Fruit fly (Drosophila melanogaster) whole organism, embryonic: Measurements from ENCODE around the gene CG12112.

Experiments used
- ATbp ChIP-seq: fragments of 200-800 bp; sonication (Bioruptor generic); optimal IDR thresholded peaks from 2 replicates; lab custom pipeline; 2017; ENCODE audit warnings: missing biosample characterization, mild to moderate bottlenecking, missing genetic modification characterization, missing genetic modification reagents
- Atf3 ChIP-seq: fragments of 200-800 bp; sonication (Bioruptor generic); optimal IDR thresholded peaks from 3 replicates; lab custom pipeline; 2016; ENCODE audit warnings: missing biosample characterization, missing genetic modification characterization
- BtbVII ChIP-seq: fragments of 200-800 bp; sonication (Bioruptor generic); optimal IDR thresholded peaks from 3 replicates; lab custom pipeline; 2017; ENCODE audit warnings: missing biosample characterization, mild to moderate bottlenecking, missing genetic modification characterization
- CG10209 ChIP-seq: fragments of 200-800 bp; sonication (Bioruptor generic); optimal IDR thresholded peaks from 3 replicates; lab custom pipeline; 2017; ENCODE audit warnings: missing biosample characterization, mild to moderate bottlenecking, missing genetic modification characterization, missing genetic modification reagents
- CG10543 ChIP-seq: fragments of 200-800 bp; sonication (Bioruptor generic); optimal IDR thresholded peaks from 3 replicates; lab custom pipeline; 2017; ENCODE audit warnings: missing biosample characterization, mild to moderate bottlenecking, missing genetic modification characterization, moderate library complexity
- CG11456 ChIP-seq: fragments of 200-800 bp; sonication (Bioruptor generic); IDR thresholded peaks from 3 replicates; pipeline ENCODE4 v1.3.6; 2022; ENCODE audit warnings: missing biosample characterization, missing genetic modification characterization
- CG12219 ChIP-seq: fragments of 200-800 bp; sonication (Bioruptor generic); optimal IDR thresholded peaks from 3 replicates; lab custom pipeline; 2018; ENCODE audit warnings: missing biosample characterization, mild to moderate bottlenecking, missing genetic modification characterization
- CG12299 ChIP-seq: fragments of 200-800 bp; sonication (Bioruptor generic); optimal IDR thresholded peaks from 2 replicates; lab custom pipeline; 2018; ENCODE audit warnings: missing biosample characterization, mild to moderate bottlenecking, missing genetic modification characterization
- CG12659 ChIP-seq: fragments of 200-800 bp; sonication (Bioruptor generic); optimal IDR thresholded peaks from 3 replicates; lab custom pipeline; 2017; ENCODE audit warnings: mild to moderate bottlenecking, missing biosample characterization, missing genetic modification reagents, missing genetic modification characterization
- CG12744 ChIP-seq: fragments of 200-800 bp; sonication (Bioruptor generic); optimal IDR thresholded peaks from 2 replicates; lab custom pipeline; 2016; ENCODE audit warnings: missing biosample characterization, missing genetic modification characterization
- CG13424 ChIP-seq: fragments of 200-800 bp; sonication (Bioruptor generic); optimal IDR thresholded peaks from 2 replicates; lab custom pipeline; 2019; ENCODE audit warnings: missing biosample characterization, mild to moderate bottlenecking, missing genetic modification characterization, moderate library complexity
- CG18599 ChIP-seq: fragments of 200-800 bp; sonication (Bioruptor generic); optimal IDR thresholded peaks from 3 replicates; lab custom pipeline; 2017; ENCODE audit warnings: missing biosample characterization, missing genetic modification characterization, mild to moderate bottlenecking, moderate library complexity, missing genetic modification reagents
- CG2202 ChIP-seq: fragments of 200-800 bp; sonication (Bioruptor generic); optimal IDR thresholded peaks from 2 replicates; lab custom pipeline; 2018; ENCODE audit warnings: missing biosample characterization, mild to moderate bottlenecking, missing genetic modification characterization
- CG31388 ChIP-seq: fragments of 200-800 bp; sonication (Bioruptor generic); optimal IDR thresholded peaks from 2 replicates; lab custom pipeline; 2016; ENCODE audit warnings: missing biosample characterization, missing genetic modification characterization
- CG34422 ChIP-seq: fragments of 200-800 bp; sonication (Bioruptor generic); IDR thresholded peaks from 3 replicates; pipeline ENCODE4 v1.3.6; 2022; ENCODE audit warnings: missing biosample characterization, missing genetic modification characterization
- CG3838 ChIP-seq: fragments of 200-800 bp; sonication (Bioruptor generic); optimal IDR thresholded peaks from 3 replicates; lab custom pipeline; 2016; ENCODE audit warnings: missing biosample characterization, missing genetic modification characterization
- CG5245 ChIP-seq: fragments of 200-800 bp; sonication (Bioruptor generic); optimal IDR thresholded peaks from 3 replicates; lab custom pipeline; 2016; ENCODE audit warnings: missing biosample characterization, missing genetic modification characterization
- CG6765 ChIP-seq: fragments of 200-800 bp; sonication (Bioruptor generic); optimal IDR thresholded peaks from 3 replicates; lab custom pipeline; 2017; ENCODE audit warnings: missing biosample characterization, mild to moderate bottlenecking, missing genetic modification characterization
- CG6791 ChIP-seq: fragments of 200-800 bp; sonication (Bioruptor generic); IDR thresholded peaks from 3 replicates; pipeline ENCODE4 v1.3.6; 2022; ENCODE audit warnings: missing biosample characterization, missing genetic modification characterization; ENCODE audit not compliant: partially characterized antibody
- CG8765 ChIP-seq: fragments of 200-800 bp; sonication (Bioruptor generic); IDR thresholded peaks from 2 replicates; pipeline ENCODE4 v1.3.6; 2022; ENCODE audit warnings: missing biosample characterization, missing genetic modification characterization
- Dfd ChIP-seq, 2 experiments: fragments of >200 bp; optimal IDR thresholded peaks; 2 replicates each; lab custom pipeline; 2017; ENCODE audit warnings: missing biosample characterization in 2 of 2, missing genetic modification characterization in 2 of 2
- Ets97D ChIP-seq: fragments of 200-800 bp; sonication (Bioruptor generic); optimal IDR thresholded peaks from 3 replicates; lab custom pipeline; 2016; ENCODE audit warnings: missing biosample characterization, missing genetic modification characterization
- H15 ChIP-seq: fragments of 200-800 bp; sonication (Bioruptor generic); IDR thresholded peaks from 3 replicates; pipeline ENCODE4 v1.3.6; 2022; ENCODE audit warnings: missing biosample characterization, missing genetic modification characterization
- Mes4 ChIP-seq: fragments of 200-800 bp; sonication (Bioruptor generic); optimal IDR thresholded peaks from 2 replicates; lab custom pipeline; 2016; ENCODE audit warnings: missing biosample characterization, missing genetic modification characterization
- Mrtf ChIP-seq: fragments of 200-800 bp; sonication (Bioruptor generic); IDR thresholded peaks from 3 replicates; pipeline ENCODE4 v1.3.6; 2022; ENCODE audit warnings: missing biosample characterization, missing genetic modification characterization
- NK7.1 ChIP-seq: fragments of 200-800 bp; sonication (Bioruptor generic); optimal IDR thresholded peaks from 3 replicates; lab custom pipeline; 2016; ENCODE audit warnings: missing biosample characterization, missing genetic modification characterization
- Oli ChIP-seq: fragments of 200-800 bp; sonication (Bioruptor generic); optimal IDR thresholded peaks from 2 replicates; lab custom pipeline; 2018; ENCODE audit warnings: missing biosample characterization, mild to moderate bottlenecking, missing genetic modification characterization, moderate library complexity
- Optix ChIP-seq: fragments of 200-800 bp; sonication (Bioruptor generic); IDR thresholded peaks from 3 replicates; pipeline ENCODE4 v1.3.6; 2022; ENCODE audit warnings: missing biosample characterization, missing genetic modification characterization
- PHDP ChIP-seq: fragments of 200-800 bp; sonication (Bioruptor generic); optimal IDR thresholded peaks from 3 replicates; lab custom pipeline; 2018; ENCODE audit warnings: missing biosample characterization, mild to moderate bottlenecking, missing genetic modification characterization, moderate library complexity
- Rx ChIP-seq: fragments of 200-800 bp; sonication (Bioruptor generic); IDR thresholded peaks from 2 replicates; pipeline ENCODE4 v1.3.6; 2022; ENCODE audit warnings: missing biosample characterization, missing genetic modification characterization
- Sry-β ChIP-seq: fragments of 200-800 bp; sonication (Bioruptor generic); optimal IDR thresholded peaks from 2 replicates; lab custom pipeline; 2018; ENCODE audit warnings: missing biosample characterization, mild to moderate bottlenecking, missing genetic modification characterization, moderate library complexity
- Sry-δ ChIP-seq: fragments of 200-800 bp; sonication (Bioruptor generic); optimal IDR thresholded peaks from 2 replicates; lab custom pipeline; 2016; ENCODE audit warnings: missing biosample characterization, missing genetic modification characterization
- bbx ChIP-seq: fragments of 200-800 bp; sonication (Bioruptor generic); IDR thresholded peaks from 2 replicates; pipeline ENCODE4 v1.3.6; 2022; ENCODE audit warnings: missing biosample characterization, missing genetic modification characterization; ENCODE audit not compliant: partially characterized antibody
- dimm ChIP-seq: fragments of 200-800 bp; sonication (Bioruptor generic); IDR thresholded peaks from 2 replicates; pipeline ENCODE4 v1.3.6; 2022; ENCODE audit warnings: missing biosample characterization, missing genetic modification characterization
- dysf ChIP-seq: fragments of 200-800 bp; sonication (Bioruptor generic); IDR thresholded peaks from 3 replicates; pipeline ENCODE4 v1.3.6; 2022; ENCODE audit warnings: missing biosample characterization, missing genetic modification characterization
- gt ChIP-seq: fragments of 200-800 bp; sonication (Bioruptor generic); IDR thresholded peaks from 2 replicates; pipeline ENCODE4 v1.3.6; 2022; ENCODE audit warnings: missing biosample characterization, missing genetic modification characterization
- hkb ChIP-seq, 2 experiments: fragments of 200-800 bp in 1 of 2; fragments of >200 bp in 1 of 2; sonication (Bioruptor generic) in 1 of 2; IDR thresholded peaks in 1 of 2; optimal IDR thresholded peaks in 1 of 2; 2 replicates each; pipeline versions ENCODE4 v1.3.6 to Lab custom; 2017 to 2022; ENCODE audit warnings: missing biosample characterization in 1 of 2, missing genetic modification characterization in 1 of 2
- mirr ChIP-seq: fragments of 200-800 bp; sonication (Bioruptor generic); optimal IDR thresholded peaks from 3 replicates; lab custom pipeline; 2018; ENCODE audit warnings: missing biosample characterization, mild to moderate bottlenecking, missing genetic modification characterization
- odd ChIP-seq: fragments of 200-800 bp; sonication (Bioruptor generic); optimal IDR thresholded peaks from 2 replicates; lab custom pipeline; 2017; ENCODE audit warnings: missing biosample characterization, mild to moderate bottlenecking, missing genetic modification characterization
- onecut ChIP-seq: fragments of 200-800 bp; sonication (Bioruptor generic); IDR thresholded peaks from 2 replicates; pipeline ENCODE4 v1.3.6; 2022; ENCODE audit warnings: missing biosample characterization, missing genetic modification characterization
- phol ChIP-seq: fragments of 200-800 bp; sonication (Bioruptor generic); optimal IDR thresholded peaks from 3 replicates; lab custom pipeline; 2018; ENCODE audit warnings: missing biosample characterization, mild to moderate bottlenecking, missing genetic modification characterization, moderate library complexity
- pum ChIP-seq: fragments of 200-800 bp; sonication (Bioruptor generic); optimal IDR thresholded peaks from 2 replicates; lab custom pipeline; 2016; ENCODE audit warnings: missing biosample characterization, missing genetic modification characterization
- ro ChIP-seq: fragments of 200-800 bp; sonication (Bioruptor generic); IDR thresholded peaks from 2 replicates; pipeline ENCODE4 v1.3.6; 2022; ENCODE audit warnings: missing biosample characterization, missing genetic modification characterization
- sd ChIP-seq: fragments of 200-800 bp; sonication (Bioruptor generic); optimal IDR thresholded peaks from 3 replicates; lab custom pipeline; 2018; ENCODE audit warnings: missing biosample characterization, mild to moderate bottlenecking, missing genetic modification characterization, moderate library complexity
- stc ChIP-seq: fragments of 200-800 bp; sonication (Bioruptor generic); IDR thresholded peaks from 2 replicates; pipeline ENCODE4 v1.3.6; 2022; ENCODE audit warnings: missing biosample characterization, missing genetic modification characterization
- tup ChIP-seq: fragments of 200-800 bp; sonication (Bioruptor generic); optimal IDR thresholded peaks from 2 replicates; lab custom pipeline; 2016; ENCODE audit warnings: missing biosample characterization, mild to moderate bottlenecking, missing genetic modification characterization, moderate library complexity
- zfh2 ChIP-seq: fragments of 200-800 bp; sonication (Bioruptor generic); optimal IDR thresholded peaks from 2 replicates; lab custom pipeline; 2016; ENCODE audit warnings: missing biosample characterization, missing genetic modification characterization

The CG12112 gene

DNA sequence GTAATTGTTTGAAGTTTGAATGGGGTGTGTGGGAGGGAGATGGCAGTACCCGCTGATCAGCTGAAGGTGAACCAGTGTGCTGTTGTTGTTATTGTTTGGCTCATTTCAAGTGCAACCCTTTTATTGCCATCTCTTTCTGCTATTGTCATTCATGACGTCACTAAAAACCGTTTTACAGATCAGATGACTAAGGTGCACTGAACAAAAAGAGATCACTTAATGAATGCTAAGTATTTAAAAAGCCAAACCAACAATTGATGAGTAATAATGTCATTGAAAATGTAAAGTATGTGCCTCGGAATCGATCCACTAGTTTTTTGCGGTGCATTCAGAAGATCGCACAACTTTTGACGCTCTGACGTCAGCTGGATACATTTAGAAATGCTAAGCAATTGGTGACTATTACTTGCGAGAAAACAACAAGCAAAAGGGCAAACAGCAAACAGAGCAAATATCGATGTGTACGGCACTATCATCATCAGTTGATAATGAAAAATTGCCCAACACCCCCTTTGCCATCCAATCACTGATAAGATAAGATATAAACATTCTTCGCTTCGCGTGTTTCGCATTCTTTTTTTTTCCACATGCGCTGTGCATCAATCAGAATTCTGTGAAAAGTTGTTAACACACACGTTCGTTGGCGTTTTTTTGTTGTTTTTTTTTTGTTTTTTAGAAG is 14.8 kb upstream of the CG12112 start (continued):
- TF ChIP-seq Mes4 (GFP tag; lab: Kevin White, UChicago): no peak
- no peak for TF ChIP-seq CG6765 (GFP tag; lab: Kevin White, UChicago)
- TF ChIP-seq CG31388: no peak

DNA sequence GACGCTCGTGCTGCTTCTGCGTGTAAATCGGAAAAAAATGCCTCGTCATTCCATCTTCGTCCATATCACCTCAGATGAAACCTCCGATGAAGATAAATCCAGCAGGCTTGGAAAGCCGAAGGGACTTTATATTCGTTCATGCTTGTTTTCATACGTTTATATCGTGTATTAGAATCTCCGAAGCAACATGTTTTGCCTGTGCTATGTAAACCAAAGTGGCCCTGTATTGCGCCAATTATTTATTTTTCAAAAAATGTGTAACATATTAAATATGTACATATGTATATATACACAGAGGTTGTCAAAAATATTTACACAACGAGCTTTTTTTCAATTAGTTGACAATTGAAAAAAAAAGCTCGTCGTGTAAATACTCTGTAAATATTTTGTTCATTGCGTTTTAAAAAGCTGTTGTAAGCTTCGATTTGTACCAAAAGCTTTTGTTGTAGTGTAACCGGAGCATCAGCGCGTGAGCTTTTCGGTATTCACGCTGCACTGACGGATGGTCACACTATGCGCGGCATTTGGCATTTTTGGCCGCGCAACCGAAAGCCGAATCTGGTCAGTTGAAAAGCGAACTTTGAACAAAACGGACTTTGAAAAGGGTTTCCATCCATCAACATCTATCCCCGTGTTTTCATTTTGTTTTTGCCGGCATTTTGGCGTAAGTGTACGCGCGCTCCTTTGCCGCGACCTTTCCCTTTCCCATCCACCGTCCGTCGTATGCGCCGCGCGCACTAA is 13.9 kb upstream of the CG12112 start, which contains the start of gene CG12065:
TSS of gene CG12065 (plus strand) at position 563 of the 741 bp plus-strand sequence.
- TF ChIP-seq CG34422 (peak; percentile 39; the same call in 1 of the 3 replicates), CG3838 (GFP tag; lab: Kevin White, UChicago) (no peak), Dfd (GFP tag; optimal IDR thresholded peaks at IDR 0.05; lab: Kevin White, UChicago) (no peak), H15 (no peak), CG2202 (tag; lab: Kevin White, UChicago) (peak; percentile 35), Rx (GFP tag; lab: Robert Waterston, UW) (no peak), sd (tag; lab: Kevin White, UChicago) (peak; percentile 74), Optix (GFP tag; lab: Robert Waterston, UW) (no peak), PHDP (tag; lab: Kevin White, UChicago) (peak; percentile 79), Oli (tag; lab: Kevin White, UChicago) (peak; percentile 38), CG8765 (GFP tag; lab: Robert Waterston, UW) (no peak), CG5245 (no peak), odd (no peak), onecut (GFP tag; lab: Robert Waterston, UW) (no peak), CG12219 (GFP tag; lab: Kevin White, UChicago) (no peak), ATbp (GFP tag; lab: Kevin White, UChicago) (peak; percentile 76), mirr (GFP tag; lab: Kevin White, UChicago) (peak; percentile 4), Sry-β (GFP tag; lab: Kevin White, UChicago) (no peak), gt (GFP tag; lab: Robert Waterston, UW) (no peak), ro (GFP tag; lab: Robert Waterston, UW) (no peak), BtbVII (no peak), Ets97D (no peak), Atf3 (no peak), CG6791 (GFP tag; lab: Robert Waterston, UW) (no peak), CG11456 (GFP tag; lab: Robert Waterston, UW) (no peak), CG10543 (GFP tag; lab: Kevin White, UChicago) (peak; percentile 32), CG10209 (GFP tag; lab: Kevin White, UChicago) (peak; percentile 2), dimm (GFP tag; lab: Robert Waterston, UW) (no peak), Mrtf (GFP tag; lab: Robert Waterston, UW) (no peak), stc (GFP tag; lab: Robert Waterston, UW) (no peak), tup (GFP tag; lab: Kevin White, UChicago) (no peak), Sry-δ (GFP tag; lab: Kevin White, UChicago) (no peak), CG12299 (peak; percentile 82), zfh2 (GFP tag; lab: Kevin White, UChicago) (no peak), NK7.1 (GFP tag; lab: Kevin White, UChicago) (no peak), dysf (GFP tag; lab: Robert Waterston, UW) (no peak; the same call in 2 of the 3 replicates), CG18599 (GFP tag; lab: Kevin White, UChicago) (peak; percentile 59), CG12744 (GFP tag; lab: Kevin White, UChicago) (no peak), bbx (GFP tag; lab: Robert Waterston, UW) (peak; percentile 37; the same call in 1 of the 2 replicates), phol (tag; lab: Kevin White, UChicago) (no peak), CG12659 (GFP tag; lab: Kevin White, UChicago) (peak; percentile 31), pum (GFP tag; lab: Kevin White, UChicago) (no peak), hkb (optimal IDR thresholded peaks at IDR 0.05; lab: Kevin White, UChicago) (no peak), hkb (GFP tag; IDR thresholded peaks at IDR 0.05; lab: Robert Waterston, UW) (peak; percentile 36; the same call in 1 of the 2 replicates), CG13424 (tag; lab: Kevin White, UChicago) (peak; percentile 65)
